Fruit fly (Drosophila melanogaster): Measurements from ENCODE around the gene cal1.
A peak's percentile ranks its signal among the peaks of the same experiment; 100 is the strongest.

Gene cal1

DNA sequence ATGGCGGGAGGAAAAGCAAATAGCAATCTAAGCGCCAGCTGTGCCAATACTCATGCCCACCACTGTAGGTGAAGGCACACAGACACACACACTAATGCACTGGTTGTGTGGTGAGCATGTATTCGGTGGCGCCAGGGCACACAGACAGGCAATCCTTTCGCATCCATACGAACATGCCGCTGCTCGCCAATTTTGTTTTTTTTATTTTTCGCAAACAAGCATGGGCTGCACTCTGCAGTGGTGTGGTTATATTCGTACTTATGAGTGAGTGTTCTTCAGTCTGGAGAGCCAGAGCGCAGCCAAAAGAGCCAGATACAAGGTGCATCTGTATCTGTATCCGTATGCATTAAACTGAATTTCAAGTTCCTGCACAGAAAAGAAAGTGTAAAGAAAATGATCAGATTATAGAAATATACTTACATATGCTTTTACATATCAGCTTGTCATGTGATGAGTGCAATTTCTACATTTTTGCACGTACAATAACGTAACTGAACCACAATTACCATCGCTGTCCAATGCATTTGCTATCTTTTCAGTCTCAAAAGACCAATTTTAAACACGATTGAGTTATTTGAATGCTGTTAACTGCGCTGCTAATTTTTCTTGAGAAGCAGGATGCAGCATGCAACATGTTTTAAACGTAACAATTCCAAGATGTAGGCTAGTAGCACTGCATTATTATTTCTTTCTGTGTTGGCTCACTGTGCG, 28.8 kb upstream of the cal1 start (continued):
- TF ChIP-seq fd3F (GFP tag; optimal IDR thresholded peaks at IDR 0.05) (no peak), CG17802 (tag; optimal IDR thresholded peaks at IDR 0.05) (no peak), sens (GFP tag) (peak; percentile 90), dysf (GFP tag; IDR thresholded peaks at IDR 0.05) (no peak), MESR4 (GFP tag; optimal IDR thresholded peaks at IDR 0.05) (no peak), CG34224 (GFP tag; IDR thresholded peaks at IDR 0.05; ENCODE audit: partially characterized antibody) (no peak), Optix (GFP tag; IDR thresholded peaks at IDR 0.05) (no peak), pita (GFP tag; optimal IDR thresholded peaks at IDR 0.05) (no peak), CG7928 (GFP tag; optimal IDR thresholded peaks at IDR 0.05) (no peak), CG13624 (GFP tag; optimal IDR thresholded peaks at IDR 0.05) (no peak), CG14860 (GFP tag; IDR thresholded peaks at IDR 0.05; ENCODE audit: partially characterized antibody) (no peak), Doc3 (GFP tag; IDR thresholded peaks at IDR 0.05; ENCODE audit: partially characterized antibody) (no peak), sug (tag; optimal IDR thresholded peaks at IDR 0.05) (no peak), CG33213 (GFP tag; optimal IDR thresholded peaks at IDR 0.05) (no peak), gfzf (GFP tag; optimal IDR thresholded peaks at IDR 0.05) (no peak), CG16813 (GFP tag; IDR thresholded peaks at IDR 0.05; ENCODE audit: partially characterized antibody) (no peak), CG15011 (GFP tag; optimal IDR thresholded peaks at IDR 0.05) (no peak), croc (GFP tag; conservative IDR thresholded peaks at IDR 0.05) (no peak), klu (GFP tag; IDR thresholded peaks at IDR 0.05) (no peak), CG1792 (GFP tag; optimal IDR thresholded peaks at IDR 0.05) (no peak), Atf3 (GFP tag; optimal IDR thresholded peaks at IDR 0.05) (no peak), CG10462 (GFP tag; optimal IDR thresholded peaks at IDR 0.05) (no peak), usp (GFP tag; optimal IDR thresholded peaks at IDR 0.05) (no peak), CG11247 (GFP tag; IDR thresholded peaks at IDR 0.05) (no peak), jing (GFP tag; optimal IDR thresholded peaks at IDR 0.05) (no peak), CG7271 (tag; optimal IDR thresholded peaks at IDR 0.05) (no peak), mam (GFP tag; optimal IDR thresholded peaks at IDR 0.05) (no peak), CG11695 (GFP tag; IDR thresholded peaks at IDR 0.05) (0 out of 3 replicates have a peak, but pooled peaks have one; percentile 5), tll (GFP tag; optimal IDR thresholded peaks at IDR 0.05) (no peak), CG9215 (GFP tag; IDR thresholded peaks at IDR 0.05) (no peak), Side (GFP tag; optimal IDR thresholded peaks at IDR 0.05) (no peak), gcm (GFP tag; optimal IDR thresholded peaks at IDR 0.05) (no peak), twi (tag; optimal IDR thresholded peaks at IDR 0.05) (no peak), Dfd (GFP tag; optimal IDR thresholded peaks at IDR 0.05) (no peak), CG12299 (tag; optimal IDR thresholded peaks at IDR 0.05) (no peak), CG8388 (GFP tag; optimal IDR thresholded peaks at IDR 0.05) (peak; percentile 8), Kr (GFP tag; optimal IDR thresholded peaks at IDR 0.05) (no peak), CG8765 (GFP tag; IDR thresholded peaks at IDR 0.05) (no peak), cas (GFP tag; IDR thresholded peaks at IDR 0.05) (no peak), inv (GFP tag; IDR thresholded peaks at IDR 0.05; ENCODE audit: partially characterized antibody) (no peak), CG12219 (GFP tag; optimal IDR thresholded peaks at IDR 0.05) (peak; percentile 9), h (optimal IDR thresholded peaks at IDR 0.05) (no peak), CG4328 (GFP tag; optimal IDR thresholded peaks at IDR 0.05) (no peak), Camta (GFP tag; optimal IDR thresholded peaks at IDR 0.05) (peak; percentile 20), CG10431 (GFP tag; optimal IDR thresholded peaks at IDR 0.05) (no peak), run (tag; optimal IDR thresholded peaks at IDR 0.05) (no peak), CG10565 (GFP tag; optimal IDR thresholded peaks at IDR 0.05) (no peak), CG11456 (GFP tag; IDR thresholded peaks at IDR 0.05) (0 out of 3 replicates have a peak, but pooled peaks have one; percentile 3), jumu (GFP tag; optimal IDR thresholded peaks at IDR 0.05) (peak; percentile 16), zfh2 (GFP tag; optimal IDR thresholded peaks at IDR 0.05) (no peak), Lim3 (GFP tag; IDR thresholded peaks at IDR 0.05) (no peak)

Measured in whole organism, embryonic.